Worm (Caenorhabditis elegans): ENCODE results near the gene C16C8.21.

C16C8.21 gene

ce11 chrII:3472817-3473216 lies 24.8 kb downstream of the C16C8.21 start, which contains the start of gene Y49F6B.6:
Y49F6B.6 (plus strand) TSS chrII:3473117.
- TF ChIP-seq egl-27 (tag; optimal IDR thresholded peaks at IDR 0.05) (no peak), nhr-12 (tag; optimal IDR thresholded peaks at IDR 0.05) (no peak), fos-1 (tag; optimal IDR thresholded peaks at IDR 0.05) (no peak)

ce11 chrII:3473744-3474143 lies 25.7 kb downstream of the C16C8.21 start, which contains the start of gene sdz-32:
sdz-32 (plus strand) TSS chrII:3474044.
- TF ChIP-seq zag-1 (tag; optimal IDR thresholded peaks at IDR 0.05) = no peak
- TF ChIP-seq ztf-1 (GFP tag; conservative IDR thresholded peaks at IDR 0.05) = no peak
- TF ChIP-seq lin-13 (GFP tag; optimal IDR thresholded peaks at IDR 0.05) = no peak
- TF ChIP-seq nhr-25 (tag; optimal IDR thresholded peaks at IDR 0.05) = no peak
- TF ChIP-seq sma-9 (GFP tag; optimal IDR thresholded peaks at IDR 0.05) = no peak
- no peak for TF ChIP-seq sma-9 (tag; optimal IDR thresholded peaks at IDR 0.05)
- TF ChIP-seq mab-5 (tag; optimal IDR thresholded peaks at IDR 0.05) = no peak
- TF ChIP-seq nhr-237 (tag; optimal IDR thresholded peaks at IDR 0.05) = no peak
- TF ChIP-seq ama-1 (optimal IDR thresholded peaks at IDR 0.05) = no peak
- no peak for TF ChIP-seq nhr-23 (tag; optimal IDR thresholded peaks at IDR 0.05)

ce11 chrII:3476536-3476935 lies 28.5 kb downstream of the C16C8.21 start:
- TF ChIP-seq unc-62 (GFP tag; optimal IDR thresholded peaks at IDR 0.05) (no peak), snpc-4 (tag; optimal IDR thresholded peaks at IDR 0.05) (no peak), lin-11 (tag; optimal IDR thresholded peaks at IDR 0.05) (no peak), nhr-23 (tag; optimal IDR thresholded peaks at IDR 0.05) (no peak)

ce11 chrII:3477171-3477570 lies 29.2 kb downstream of the C16C8.21 start, which contains the start of gene fbxb-104:
fbxb-104 (minus strand) TSS chrII:3477271.
- TF ChIP-seq unc-62 (GFP tag; optimal IDR thresholded peaks at IDR 0.05) (no peak), ceh-82 (tag; optimal IDR thresholded peaks at IDR 0.05) (no peak), dmd-4 (tag; optimal IDR thresholded peaks at IDR 0.05) (no peak), egl-27 (tag; optimal IDR thresholded peaks at IDR 0.05) (no peak), nhr-23 (tag; optimal IDR thresholded peaks at IDR 0.05) (no peak), mbf-1 (tag; optimal IDR thresholded peaks at IDR 0.05) (no peak), sma-3 (GFP tag; optimal IDR thresholded peaks at IDR 0.05) (no peak), skn-1 (tag; optimal IDR thresholded peaks at IDR 0.05) (no peak), fos-1 (tag; optimal IDR thresholded peaks at IDR 0.05) (no peak), mab-5 (tag; optimal IDR thresholded peaks at IDR 0.05) (no peak), F13H6.1 (tag; optimal IDR thresholded peaks at IDR 0.05) (no peak), gmeb-1 (tag; optimal IDR thresholded peaks at IDR 0.05) (no peak), lin-13 (GFP tag; optimal IDR thresholded peaks at IDR 0.05) (no peak), elt-3 (tag; optimal IDR thresholded peaks at IDR 0.05) (no peak), mdl-1 (tag; optimal IDR thresholded peaks at IDR 0.05) (no peak), nhr-237 (tag; optimal IDR thresholded peaks at IDR 0.05) (no peak), ztf-1 (GFP tag; conservative IDR thresholded peaks at IDR 0.05) (no peak), nhr-10 (tag; optimal IDR thresholded peaks at IDR 0.05) (no peak)

- no peak for TF ChIP-seq ztf-11 (tag; optimal IDR thresholded peaks at IDR 0.05)
- TF ChIP-seq zag-1 (tag; optimal IDR thresholded peaks at IDR 0.05) = no peak
- TF ChIP-seq crh-2 (tag; optimal IDR thresholded peaks at IDR 0.05) = no peak
- TF ChIP-seq Y55F3AM.14 (GFP tag; optimal IDR thresholded peaks at IDR 0.05) = no peak
- TF ChIP-seq ceh-82 (tag; optimal IDR thresholded peaks at IDR 0.05) = no peak
- TF ChIP-seq elt-1 (tag; optimal IDR thresholded peaks at IDR 0.05) = no peak
- TF ChIP-seq blmp-1 (tag; optimal IDR thresholded peaks at IDR 0.05; ENCODE audit: insufficient read depth) = no peak
- TF ChIP-seq lsy-2 (tag; optimal IDR thresholded peaks at IDR 0.05) = no peak
- no peak for TF ChIP-seq nhr-237 (tag; optimal IDR thresholded peaks at IDR 0.05)
- TF ChIP-seq unc-55 (GFP tag; optimal IDR thresholded peaks at IDR 0.05) = no peak
- TF ChIP-seq elt-3 (tag; optimal IDR thresholded peaks at IDR 0.05) = no peak
- no peak for TF ChIP-seq R02D3.7 (tag; optimal IDR thresholded peaks at IDR 0.05)
- TF ChIP-seq snpc-4 (tag; optimal IDR thresholded peaks at IDR 0.05) = no peak
- TF ChIP-seq lin-39 (tag; optimal IDR thresholded peaks at IDR 0.05) = no peak
- no peak for TF ChIP-seq fos-1 (tag; optimal IDR thresholded peaks at IDR 0.05)
These were observed 33.6 kb downstream of the C16C8.21 start, which contains the start of gene Y49F6B.8 for ce11 chrII:3481584-3481983. Y49F6B.8 (minus strand) TSS chrII:3481684.
